Worm (Caenorhabditis elegans) whole organism, L3 larva: ENCODE measurements around the gene fbxc-21.

ENCODE experiments used
- ceh-28 ChIP-seq: fragments of 150-350 bp; optimal IDR thresholded peaks from 2 replicates; lab custom pipeline; 2014; ENCODE audit warnings: missing biosample characterization, missing genetic modification reagents, missing genetic modification characterization
- ceh-82 ChIP-seq: fragments of 150-350 bp; optimal IDR thresholded peaks from 2 replicates; lab custom pipeline; 2014; ENCODE audit warnings: missing biosample characterization, missing genetic modification characterization
- elt-1 ChIP-seq: fragments of 150-350 bp; optimal IDR thresholded peaks from 2 replicates; lab custom pipeline; 2014; ENCODE audit warnings: missing biosample characterization, missing genetic modification characterization
- lin-15B ChIP-seq: fragments of 150-350 bp; optimal IDR thresholded peaks from 2 replicates; lab custom pipeline; 2014; ENCODE audit warnings: missing biosample characterization, missing genetic modification characterization
- nhr-237 ChIP-seq: fragments of 150-350 bp; optimal IDR thresholded peaks from 2 replicates; lab custom pipeline; 2014; ENCODE audit warnings: missing biosample characterization, missing genetic modification characterization
- nhr-28 ChIP-seq: fragments of 150-350 bp; optimal IDR thresholded peaks from 2 replicates; lab custom pipeline; 2014; ENCODE audit warnings: missing biosample characterization, missing genetic modification characterization
- nhr-77 ChIP-seq: fragments of 150-350 bp; optimal IDR thresholded peaks from 2 replicates; lab custom pipeline; 2014; ENCODE audit warnings: missing biosample characterization, missing genetic modification characterization
- skn-1 ChIP-seq: fragments of 150-350 bp; optimal IDR thresholded peaks from 2 replicates; lab custom pipeline; 2014; ENCODE audit warnings: missing biosample characterization, missing genetic modification characterization

ce11 chrII:1722394-1722793 lies 29.7 kb upstream of the fbxc-21 start, which contains the start of the genes fbxb-5 and btb-8:
- TF ChIP-seq ceh-82 (tag; lab: Kevin White, UChicago) (no peak), elt-1 (tag; lab: Kevin White, UChicago) (no peak), lin-15B (tag; lab: Kevin White, UChicago) (no peak), nhr-77 (tag; lab: Kevin White, UChicago) (no peak), nhr-237 (tag; lab: Kevin White, UChicago) (no peak), skn-1 (tag; lab: Kevin White, UChicago) (no peak), ceh-28 (tag; lab: Kevin White, UChicago) (no peak), nhr-28 (tag; lab: Kevin White, UChicago) (no peak)
